Fruit fly (Drosophila melanogaster) whole organism: ENCODE measurements around the gene MagR.

Source experiments
- CG8478 ChIP-seq: fragments of >200 bp; optimal IDR thresholded peaks from 2 replicates; lab custom pipeline; 2018; ENCODE audit warnings: inconsistent platforms
- Dll ChIP-seq: fragments of >200 bp; optimal IDR thresholded peaks from 2 replicates; lab custom pipeline; 2017
- EcR ChIP-seq, 2 experiments: fragments of >200 bp; optimal IDR thresholded peaks; 2 replicates each; lab custom pipeline; 2017; ENCODE audit warnings: missing biosample characterization in 2 of 2, missing genetic modification characterization in 2 of 2, missing genetic modification reagents in 2 of 2
- pan ChIP-seq: fragments of >200 bp; optimal IDR thresholded peaks from 2 replicates; lab custom pipeline; 2017
- psq ChIP-seq: fragments of >200 bp; optimal IDR thresholded peaks from 2 replicates; lab custom pipeline; 2017
- usp ChIP-seq: fragments of >200 bp; optimal IDR thresholded peaks from 2 replicates; lab custom pipeline; 2017; ENCODE audit warnings: missing biosample characterization, missing genetic modification characterization, mixed read lengths

dm6 chrX:15778846-15779245 is 44.8 kb downstream of the MagR start, which contains the start of gene CG43673:
- TF ChIP-seq psq (lab: Kevin White, UChicago) (no peak), CG8478 (no peak), usp (GFP tag; lab: Kevin White, UChicago) (no peak), Dll (lab: Kevin White, UChicago) (no peak), pan (lab: Kevin White, UChicago) (no peak), EcR (GFP tag; optimal IDR thresholded peaks at IDR 0.05; lab: Kevin White, UChicago) (no peak)
